Worm (Caenorhabditis elegans): ENCODE results near the gene Y43F8B.7.

DNA sequence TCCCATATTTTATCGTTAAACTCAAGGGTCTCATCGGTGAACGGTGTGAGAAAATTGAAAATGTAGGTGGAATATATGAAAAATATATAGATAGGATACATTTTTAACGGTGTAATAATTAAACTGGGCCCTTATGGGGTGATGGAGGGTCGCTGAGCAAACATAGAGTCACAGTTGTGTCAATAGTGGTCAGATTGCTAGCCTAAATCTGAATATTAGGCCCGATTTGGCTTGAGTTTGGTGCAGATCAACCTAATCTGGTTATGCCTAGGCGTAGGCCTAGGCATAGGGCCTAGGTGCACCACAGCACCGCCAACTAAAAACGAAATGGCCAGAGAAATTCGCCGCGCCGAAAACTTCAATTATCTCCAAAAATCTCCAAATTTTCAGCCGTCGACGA is 23.0 kb downstream of the Y43F8B.7 start, which contains the start of gene phy-4:
- TF ChIP-seq fkh-6 (tag; optimal IDR thresholded peaks at IDR 0.05) (no peak), pqm-1 (tag; optimal IDR thresholded peaks at IDR 0.05) (no peak), unc-55 (GFP tag; optimal IDR thresholded peaks at IDR 0.05) (no peak), unc-3 (GFP tag; conservative IDR thresholded peaks at IDR 0.05) (no peak), unc-3 (tag; optimal IDR thresholded peaks at IDR 0.05) (no peak), ceh-6 (GFP tag; optimal IDR thresholded peaks at IDR 0.05) (no peak), pha-4 (tag; optimal IDR thresholded peaks at IDR 0.05) (no peak), dve-1 (tag; optimal IDR thresholded peaks at IDR 0.05) (no peak), ceh-48 (tag; optimal IDR thresholded peaks at IDR 0.05) (no peak), tbx-7 (tag; optimal IDR thresholded peaks at IDR 0.05) (no peak), ama-1 (optimal IDR thresholded peaks at IDR 0.05) (no peak), hlh-30 (tag; optimal IDR thresholded peaks at IDR 0.05; ENCODE audit: insufficient read depth) (no peak), rnt-1 (tag; optimal IDR thresholded peaks at IDR 0.05) (no peak)

Measured in whole organism, late embryonic.